Worm (Caenorhabditis elegans): Measurements from ENCODE around the gene rnp-3.

The rnp-3 gene

DNA sequence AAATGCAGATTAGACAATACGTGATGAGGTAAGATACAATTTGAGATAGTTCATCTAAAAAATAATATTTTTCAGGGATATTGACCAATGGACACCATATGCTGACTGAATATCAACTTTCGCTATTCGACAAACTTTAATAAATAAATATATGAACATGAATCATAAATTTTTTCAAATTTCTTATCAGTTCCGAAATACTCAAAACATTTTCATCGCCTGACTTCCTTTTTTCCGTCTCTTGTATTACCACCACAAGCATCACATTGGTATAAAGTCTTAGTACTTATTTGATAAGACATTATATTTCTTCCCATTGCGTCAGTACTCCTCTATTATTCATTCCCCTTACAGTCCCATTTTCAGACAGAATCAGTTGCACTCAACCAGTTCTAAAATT, 21.7 kb upstream of the rnp-3 start, which contains the start of the genes K08D10.10 and R07C12.1:
Gene K08D10.10, plus strand, starts transcription at position 93 of the 400 bp plus-strand sequence.
Gene R07C12.1, plus strand, starts transcription at position 314 of the 400 bp plus-strand sequence.
- TF ChIP-seq ceh-82 (tag; optimal IDR thresholded peaks at IDR 0.05) (no peak), nhr-28 (tag; optimal IDR thresholded peaks at IDR 0.05) (peak; percentile 14), dve-1 (tag; optimal IDR thresholded peaks at IDR 0.05; ENCODE audit: insufficient read depth) (no peak), fos-1 (tag; optimal IDR thresholded peaks at IDR 0.05) (no peak), unc-39 (tag; optimal IDR thresholded peaks at IDR 0.05) (no peak), F49E8.2 (tag; optimal IDR thresholded peaks at IDR 0.05; ENCODE audit: borderline replicate concordance) (no peak), ceh-28 (tag; optimal IDR thresholded peaks at IDR 0.05) (no peak), mdl-1 (tag; optimal IDR thresholded peaks at IDR 0.05) (no peak), arid-1 (GFP tag; conservative IDR thresholded peaks at IDR 0.05) (no peak), mdt-29 (GFP tag; IDR thresholded peaks at IDR 0.05) (no peak), pqm-1 (tag; optimal IDR thresholded peaks at IDR 0.05) (peak; percentile 6), hlh-11 (tag; optimal IDR thresholded peaks at IDR 0.05) (peak; percentile 1)

DNA sequence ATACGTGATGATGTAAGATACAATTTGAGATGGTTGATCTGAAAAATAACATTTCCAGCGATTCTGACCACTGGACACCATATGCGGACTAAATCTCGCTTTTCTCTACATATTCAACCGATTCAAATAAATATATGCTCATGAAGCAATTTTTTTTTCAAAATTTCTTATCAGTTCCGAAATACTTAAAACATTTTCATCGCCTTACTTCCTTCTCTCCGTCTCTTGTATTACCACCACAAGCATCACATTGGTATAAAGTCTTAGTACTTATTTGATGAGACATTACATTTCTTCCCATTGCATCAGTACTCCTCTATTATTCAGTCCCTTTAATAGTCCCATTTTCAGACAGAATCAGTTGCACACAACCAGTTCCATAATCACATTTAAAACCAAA, 19.2 kb upstream of the rnp-3 start, which contains the start of gene K08D10.14:
Gene K08D10.14, plus strand, starts transcription at position 301 of the 400 bp plus-strand sequence.
- TF ChIP-seq ceh-44 (GFP tag; IDR thresholded peaks at IDR 0.05) (no peak), Y75B8A.6 (GFP tag; IDR thresholded peaks at IDR 0.05) (no peak), sdz-12 (GFP tag; optimal IDR thresholded peaks at IDR 0.05) (no peak), nhr-10 (tag; optimal IDR thresholded peaks at IDR 0.05) (no peak), duxl-1 (tag; optimal IDR thresholded peaks at IDR 0.05; ENCODE audit: poor library complexity) (no peak), ama-1 (optimal IDR thresholded peaks at IDR 0.05) (no peak)

DNA sequence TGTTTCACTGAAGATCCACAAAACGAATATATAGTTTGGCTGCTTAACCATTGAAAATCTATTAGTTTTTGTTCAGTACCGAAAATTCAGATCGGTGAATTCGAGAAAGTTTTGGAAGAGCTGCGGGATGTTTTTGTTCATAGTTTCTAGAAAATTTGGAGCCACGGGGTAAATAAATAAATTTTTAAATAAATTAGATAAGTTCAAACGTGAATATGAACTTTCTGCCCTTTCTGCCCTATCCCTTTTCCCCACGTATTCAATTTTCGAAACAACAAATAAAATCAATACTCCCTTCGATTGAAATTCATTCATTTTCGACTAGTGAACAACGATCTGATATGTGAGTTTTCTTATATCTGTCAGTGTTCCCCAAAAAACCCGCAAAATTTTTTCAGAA, 11.8 kb upstream of the rnp-3 start, which contains the start of gene scrm-5:
Gene scrm-5, plus strand, starts transcription at position 301 of the 400 bp plus-strand sequence.
- TF ChIP-seq F44E2.7 (GFP tag; IDR thresholded peaks at IDR 0.05) (no peak), ztf-7 (tag; optimal IDR thresholded peaks at IDR 0.05) (no peak), ceh-62 (tag; optimal IDR thresholded peaks at IDR 0.05) (no peak), zip-11 (GFP tag; IDR thresholded peaks at IDR 0.05) (no peak), fos-1 (tag; optimal IDR thresholded peaks at IDR 0.05) (no peak), nhr-42 (GFP tag; IDR thresholded peaks at IDR 0.05) (no peak), pqm-1 (tag; optimal IDR thresholded peaks at IDR 0.05) (no peak), Y48G9A.11 (GFP tag; IDR thresholded peaks at IDR 0.05) (no peak), ZK546.5 (tag; optimal IDR thresholded peaks at IDR 0.05) (no peak)

ce11 chrIV:4164392-4164791, 9.5 kb upstream of the rnp-3 start, which contains the start of gene scrm-8:
Gene scrm-8, plus strand, starts transcription at chrIV:4164692.
- no peak for TF ChIP-seq dve-1 (tag; optimal IDR thresholded peaks at IDR 0.05; ENCODE audit: insufficient read depth)
- no peak for TF ChIP-seq saeg-2 (GFP tag; IDR thresholded peaks at IDR 0.05)
- no peak for TF ChIP-seq zip-11 (GFP tag; IDR thresholded peaks at IDR 0.05)
- no peak for TF ChIP-seq arid-1 (GFP tag; conservative IDR thresholded peaks at IDR 0.05)
- TF ChIP-seq aly-2 (tag; optimal IDR thresholded peaks at IDR 0.05), result no peak
- no peak for TF ChIP-seq dmd-8 (GFP tag; IDR thresholded peaks at IDR 0.05)
- TF ChIP-seq nhr-102 (tag; optimal IDR thresholded peaks at IDR 0.05), result no peak
- TF ChIP-seq mdt-29 (GFP tag; IDR thresholded peaks at IDR 0.05), result no peak
- TF ChIP-seq fos-1 (tag; optimal IDR thresholded peaks at IDR 0.05), result no peak
- TF ChIP-seq egl-27 (tag; optimal IDR thresholded peaks at IDR 0.05), result no peak
- no peak for TF ChIP-seq madf-5 (GFP tag; IDR thresholded peaks at IDR 0.05)

DNA sequence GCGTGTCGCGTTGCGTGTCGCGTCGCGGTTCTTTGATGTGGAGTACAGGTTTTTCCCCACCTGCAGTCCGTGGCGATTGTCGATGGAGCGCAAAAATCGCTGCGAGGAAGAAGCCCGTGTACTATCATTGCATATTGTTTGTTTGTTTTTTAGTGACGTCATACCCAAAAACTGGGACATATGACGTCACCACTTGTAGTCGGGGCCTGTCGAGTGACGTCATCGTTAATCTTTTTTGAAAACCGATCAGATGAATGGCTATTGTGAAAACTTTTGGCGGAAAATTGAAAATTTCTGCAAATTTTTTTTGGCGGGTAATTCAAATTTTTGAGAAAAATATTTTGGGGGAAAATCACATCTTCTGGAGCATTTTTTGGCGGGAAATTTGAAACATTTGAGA, 6.6 kb upstream of the rnp-3 start:
- no peak for TF ChIP-seq set-16 (GFP tag; IDR thresholded peaks at IDR 0.05)
- no peak for TF ChIP-seq nhr-102 (tag; optimal IDR thresholded peaks at IDR 0.05)
- no peak for TF ChIP-seq nhr-11 (tag; optimal IDR thresholded peaks at IDR 0.05)
- TF ChIP-seq ztf-7 (tag; optimal IDR thresholded peaks at IDR 0.05), result no peak
- no peak for TF ChIP-seq R02D3.7 (tag; optimal IDR thresholded peaks at IDR 0.05)
- TF ChIP-seq F37D6.2 (tag; optimal IDR thresholded peaks at IDR 0.05), result no peak
- TF ChIP-seq lin-15B (tag; optimal IDR thresholded peaks at IDR 0.05), result no peak
- TF ChIP-seq madf-9 (GFP tag; conservative IDR thresholded peaks at IDR 0.05), result no peak
- no peak for TF ChIP-seq nhr-25 (tag; optimal IDR thresholded peaks at IDR 0.05; ENCODE audit: borderline replicate concordance, insufficient read depth)
- no peak for TF ChIP-seq unc-39 (tag; optimal IDR thresholded peaks at IDR 0.05)
